Fruit fly (Drosophila melanogaster): ENCODE data around the gene Cdep.
A peak's percentile ranks its signal among the peaks of the same experiment; 100 is the strongest.

The Cdep gene

dm6 chr3R:4952571-4952929 lies 42.2 kb downstream of the Cdep start, which contains the start of gene Ubc6 (continued):
- TF ChIP-seq CG1602 (GFP tag; optimal IDR thresholded peaks at IDR 0.05) (peak; percentile 62), CG34224 (GFP tag; IDR thresholded peaks at IDR 0.05; ENCODE audit: partially characterized antibody) (no peak), CG11456 (GFP tag; IDR thresholded peaks at IDR 0.05) (no peak), Atf6 (GFP tag; IDR thresholded peaks at IDR 0.05) (no peak), Scr (GFP tag; IDR thresholded peaks at IDR 0.05; ENCODE audit: partially characterized antibody) (no peak), gce (GFP tag; IDR thresholded peaks at IDR 0.05) (no peak), NK7.1 (GFP tag; optimal IDR thresholded peaks at IDR 0.05) (peak; percentile 50), ttk (GFP tag; IDR thresholded peaks at IDR 0.05) (no peak), Dll (GFP tag; IDR thresholded peaks at IDR 0.05; ENCODE audit: partially characterized antibody) (no peak), CG31365 (tag; optimal IDR thresholded peaks at IDR 0.05) (peak; percentile 13), tup (GFP tag; optimal IDR thresholded peaks at IDR 0.05) (no peak), pita (GFP tag; optimal IDR thresholded peaks at IDR 0.05) (no peak), CG7839 (tag; optimal IDR thresholded peaks at IDR 0.05) (peak; percentile 48), CG30403 (GFP tag; optimal IDR thresholded peaks at IDR 0.05) (peak; percentile 79), B-H1 (GFP tag; IDR thresholded peaks at IDR 0.05) (no peak), Pdp1 (GFP tag; optimal IDR thresholded peaks at IDR 0.05) (peak; percentile 78 to 79), Hand (GFP tag; optimal IDR thresholded peaks at IDR 0.05) (no peak), HLH54F (GFP tag; optimal IDR thresholded peaks at IDR 0.05) (peak; percentile 80), CG7786 (GFP tag; optimal IDR thresholded peaks at IDR 0.05) (peak; percentile 80), bcd (GFP tag; optimal IDR thresholded peaks at IDR 0.05) (peak; percentile 51), CTCF (GFP tag; optimal IDR thresholded peaks at IDR 0.05) (peak; percentile 74), Vsx1 (GFP tag; optimal IDR thresholded peaks at IDR 0.05) (no peak), Hmx (GFP tag; optimal IDR thresholded peaks at IDR 0.05) (no peak), Deaf1 (tag; optimal IDR thresholded peaks at IDR 0.05) (peak; percentile 31), bsh (GFP tag; optimal IDR thresholded peaks at IDR 0.05) (peak in 1 of 2 experiments; percentile 53), CG2129 (GFP tag; IDR thresholded peaks at IDR 0.05; ENCODE audit: partially characterized antibody) (no peak), dmrt99B (tag; optimal IDR thresholded peaks at IDR 0.05) (peak; percentile 40), CG32767 (GFP tag; IDR thresholded peaks at IDR 0.05) (no peak), ind (GFP tag; optimal IDR thresholded peaks at IDR 0.05) (peak; percentile 77), CG8281 (tag; optimal IDR thresholded peaks at IDR 0.05) (no peak), Dbx (GFP tag; IDR thresholded peaks at IDR 0.05) (no peak), zfh2 (GFP tag; optimal IDR thresholded peaks at IDR 0.05) (peak; percentile 86), bigmax (GFP tag; optimal IDR thresholded peaks at IDR 0.05) (no peak), D19B (GFP tag; optimal IDR thresholded peaks at IDR 0.05) (no peak), Awh (GFP tag; IDR thresholded peaks at IDR 0.05) (no peak), pho (GFP tag; optimal IDR thresholded peaks at IDR 0.05) (peak; percentile 83), CG10565 (GFP tag; optimal IDR thresholded peaks at IDR 0.05) (no peak), so (GFP tag; IDR thresholded peaks at IDR 0.05) (no peak), ci (GFP tag; IDR thresholded peaks at IDR 0.05) (no peak), CG30020 (tag; optimal IDR thresholded peaks at IDR 0.05) (peak; percentile 73), Ssrp (tag; optimal IDR thresholded peaks at IDR 0.05) (peak; percentile 8), crol (GFP tag; IDR thresholded peaks at IDR 0.05) (no peak), CG34422 (GFP tag; IDR thresholded peaks at IDR 0.05) (no peak), CG17802 (tag; optimal IDR thresholded peaks at IDR 0.05) (peak; percentile 18), CG6175 (GFP tag; IDR thresholded peaks at IDR 0.05) (no peak), emc (GFP tag; optimal IDR thresholded peaks at IDR 0.05) (peak; percentile 47), CkIIα-i1 (GFP tag; IDR thresholded peaks at IDR 0.05) (no peak), Abd-B (GFP tag; optimal IDR thresholded peaks at IDR 0.05) (no peak), ken (GFP tag; IDR thresholded peaks at IDR 0.05) (no peak), CG32532 (GFP tag; IDR thresholded peaks at IDR 0.05) (no peak), Nf-YB (GFP tag; optimal IDR thresholded peaks at IDR 0.05) (peak; percentile 27), sr (GFP tag; IDR thresholded peaks at IDR 0.05) (no peak)
